Worm (Caenorhabditis elegans): ENCODE results near the gene T06F4.1.

The T06F4.1 gene

DNA sequence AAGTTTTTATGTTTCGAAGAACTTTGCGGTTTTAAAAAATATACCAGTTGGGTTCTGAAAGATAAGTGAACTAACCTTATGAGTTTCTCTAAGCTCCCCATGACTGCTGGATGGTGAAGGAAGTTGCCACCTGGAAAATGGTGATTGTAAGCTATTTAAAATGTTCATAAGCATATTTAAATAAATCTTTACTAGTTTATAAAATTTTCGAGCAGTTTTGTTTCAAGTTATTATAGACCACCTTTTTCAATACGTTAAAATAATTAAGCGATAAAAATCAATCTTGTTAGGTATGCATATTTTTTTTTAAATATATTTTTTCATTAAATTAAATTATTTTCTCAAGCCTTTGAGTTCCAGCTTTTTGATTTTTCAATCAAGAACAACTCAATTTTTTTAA is at the start of gene T06F4.1:
TSS of gene T06F4.1 (minus strand) at position 101 of the 400 bp plus-strand sequence.
- no peak for TF ChIP-seq ztf-11 (tag; optimal IDR thresholded peaks at IDR 0.05)
- no peak for TF ChIP-seq mls-2 (tag; optimal IDR thresholded peaks at IDR 0.05)
- no peak for TF ChIP-seq ces-1 (GFP tag; optimal IDR thresholded peaks at IDR 0.05)
- no peak for TF ChIP-seq blmp-1 (tag; optimal IDR thresholded peaks at IDR 0.05)
- TF ChIP-seq bed-3 (GFP tag; optimal IDR thresholded peaks at IDR 0.05), result no peak
- no peak for TF ChIP-seq M03D4.4 (tag; optimal IDR thresholded peaks at IDR 0.05)
- no peak for TF ChIP-seq lin-32 (GFP tag; optimal IDR thresholded peaks at IDR 0.05)
- no peak for TF ChIP-seq lin-13 (tag; optimal IDR thresholded peaks at IDR 0.05)
- TF ChIP-seq nhr-237 (tag; optimal IDR thresholded peaks at IDR 0.05), result no peak
- TF ChIP-seq nhr-76 (tag; optimal IDR thresholded peaks at IDR 0.05), result no peak
- TF ChIP-seq zip-8 (tag; optimal IDR thresholded peaks at IDR 0.05), result no peak
- no peak for TF ChIP-seq elt-3 (tag; optimal IDR thresholded peaks at IDR 0.05)
- TF ChIP-seq lsy-2 (tag; optimal IDR thresholded peaks at IDR 0.05), result no peak
- no peak for TF ChIP-seq unc-39 (tag; optimal IDR thresholded peaks at IDR 0.05)
- no peak for TF ChIP-seq snpc-4 (tag; optimal IDR thresholded peaks at IDR 0.05)
- TF ChIP-seq sptf-1 (tag; optimal IDR thresholded peaks at IDR 0.05), result no peak
- no peak for TF ChIP-seq tbx-8 (GFP tag; optimal IDR thresholded peaks at IDR 0.05)

DNA sequence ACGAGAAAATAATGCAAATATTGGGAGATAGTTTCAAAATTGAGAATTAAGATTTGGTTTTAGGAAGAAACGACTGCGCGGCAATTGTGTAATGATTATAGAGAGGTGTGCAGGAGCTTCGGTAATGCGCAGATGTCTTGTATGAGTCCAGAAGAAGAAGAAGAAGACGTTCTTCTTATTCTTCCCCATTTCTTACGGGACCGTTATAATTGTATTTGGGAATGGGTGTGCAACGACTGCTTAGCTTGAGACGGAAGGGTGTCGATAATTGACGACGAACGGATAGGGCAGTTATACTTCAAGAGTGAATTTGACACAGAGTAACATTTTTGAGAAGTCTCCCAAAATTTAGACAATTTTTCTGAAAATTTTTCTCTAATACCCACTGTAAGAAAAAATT is 49.5 kb upstream of the T06F4.1 start:
- no peak for TF ChIP-seq bed-3 (GFP tag; optimal IDR thresholded peaks at IDR 0.05)
- no peak for TF ChIP-seq blmp-1 (tag; optimal IDR thresholded peaks at IDR 0.05)
- no peak for TF ChIP-seq elt-3 (tag; optimal IDR thresholded peaks at IDR 0.05)
- peak; percentile 86 for TF ChIP-seq ces-1 (GFP tag; optimal IDR thresholded peaks at IDR 0.05)

DNA sequence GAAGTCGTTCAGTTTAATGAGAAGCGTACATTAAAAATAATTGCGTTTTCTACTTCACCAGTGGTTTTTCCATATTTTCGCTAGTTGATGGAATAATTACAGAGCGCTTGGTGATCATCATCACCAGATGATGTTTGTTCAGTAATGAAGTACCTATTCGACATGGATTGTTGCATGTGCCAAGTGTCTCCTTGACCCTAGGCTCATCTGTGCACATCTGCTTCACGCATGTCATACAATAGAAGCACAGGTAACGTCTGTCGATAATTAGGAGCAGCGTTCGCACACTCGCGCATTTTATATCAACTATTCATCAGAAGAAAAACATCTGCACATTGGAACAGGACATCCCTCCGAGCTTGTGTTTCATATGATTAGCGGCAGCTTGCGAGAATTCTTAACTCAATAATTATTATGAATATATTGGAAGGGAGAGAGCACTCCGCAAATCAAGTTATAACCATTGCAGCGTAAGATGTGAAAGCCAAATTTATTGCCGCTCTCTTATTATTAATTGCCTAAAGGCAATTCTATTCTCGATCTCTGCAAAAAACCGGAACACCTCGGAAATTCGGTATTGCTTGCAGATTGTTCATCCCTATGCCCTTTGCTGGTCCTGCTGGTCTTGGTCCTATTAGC is 46.1 kb upstream of the T06F4.1 start:
- TF ChIP-seq lin-32 (GFP tag; optimal IDR thresholded peaks at IDR 0.05), result peak; percentile 54
- peak; percentile 61 for TF ChIP-seq nhr-2 (tag; optimal IDR thresholded peaks at IDR 0.05)
- TF ChIP-seq cnd-1 (tag; optimal IDR thresholded peaks at IDR 0.05), result peak; percentile 60
- TF ChIP-seq unc-62 (GFP tag; optimal IDR thresholded peaks at IDR 0.05), result no peak
- peak; percentile 99 for TF ChIP-seq ces-1 (GFP tag; optimal IDR thresholded peaks at IDR 0.05)

DNA sequence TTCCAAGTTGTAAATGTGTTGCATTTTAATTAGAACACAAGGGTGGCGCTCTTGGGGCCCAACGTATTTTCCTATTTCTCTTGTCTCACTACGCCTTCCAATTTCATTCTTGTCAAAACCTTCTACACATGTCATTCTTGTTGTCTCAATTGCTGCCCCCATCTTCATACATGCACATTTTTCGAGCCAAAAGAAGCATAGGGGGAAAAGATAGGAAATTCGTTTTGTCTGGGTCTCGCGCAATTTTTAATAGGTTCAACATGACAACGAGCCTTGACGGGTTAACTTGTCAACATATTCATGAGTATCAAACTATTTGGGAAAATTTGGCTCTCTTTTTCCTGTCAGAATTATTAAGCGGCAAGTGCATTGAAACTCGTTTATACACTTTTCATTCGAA is 44.2 kb upstream of the T06F4.1 start:
- TF ChIP-seq tbx-8 (GFP tag; optimal IDR thresholded peaks at IDR 0.05), result no peak
- TF ChIP-seq M03D4.4 (tag; optimal IDR thresholded peaks at IDR 0.05), result no peak
- TF ChIP-seq ces-1 (GFP tag; optimal IDR thresholded peaks at IDR 0.05), result peak; percentile 83
- peak; percentile 26 for TF ChIP-seq unc-62 (GFP tag; optimal IDR thresholded peaks at IDR 0.05)
- TF ChIP-seq blmp-1 (tag; optimal IDR thresholded peaks at IDR 0.05), result no peak

DNA sequence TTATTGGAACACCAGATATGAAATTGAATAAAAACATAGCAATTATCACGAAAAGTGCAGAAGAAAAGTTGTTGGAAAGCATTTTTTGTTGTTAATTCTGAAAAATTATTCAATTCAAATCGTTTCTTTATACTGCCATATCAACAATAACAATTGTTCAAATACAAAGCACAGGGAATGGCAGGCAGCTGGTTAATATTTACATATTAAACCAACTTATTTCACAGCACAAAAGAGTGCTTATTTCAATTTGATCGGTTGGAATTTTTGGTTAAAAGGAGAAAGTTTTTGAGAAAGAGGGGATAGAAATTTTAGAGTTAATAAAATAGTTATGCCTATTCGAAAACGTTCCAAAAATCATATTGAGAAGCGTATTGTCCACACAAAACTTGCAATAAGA is 41.8 kb upstream of the T06F4.1 start, which contains the start of gene F09F9.3:
TSS of gene F09F9.3 (minus strand) at position 101 of the 400 bp plus-strand sequence.
- TF ChIP-seq elt-1 (tag; optimal IDR thresholded peaks at IDR 0.05; ENCODE audit: borderline replicate concordance, insufficient read depth) (no peak), hlh-1 (tag; optimal IDR thresholded peaks at IDR 0.05) (no peak), ces-1 (GFP tag; optimal IDR thresholded peaks at IDR 0.05) (no peak), lin-32 (GFP tag; optimal IDR thresholded peaks at IDR 0.05) (no peak), ham-2 (GFP tag; optimal IDR thresholded peaks at IDR 0.05) (no peak), blmp-1 (tag; optimal IDR thresholded peaks at IDR 0.05) (no peak), nhr-12 (tag; optimal IDR thresholded peaks at IDR 0.05) (no peak), drap-1 (GFP tag; optimal IDR thresholded peaks at IDR 0.05) (no peak), sem-2 (GFP tag; optimal IDR thresholded peaks at IDR 0.05) (no peak), elt-3 (tag; optimal IDR thresholded peaks at IDR 0.05) (no peak), nhr-2 (tag; optimal IDR thresholded peaks at IDR 0.05) (no peak), lin-13 (tag; optimal IDR thresholded peaks at IDR 0.05) (no peak), unc-62 (GFP tag; optimal IDR thresholded peaks at IDR 0.05) (no peak), lsy-2 (tag; optimal IDR thresholded peaks at IDR 0.05) (no peak), flh-1 (GFP tag; optimal IDR thresholded peaks at IDR 0.05) (no peak), ceh-83 (GFP tag; optimal IDR thresholded peaks at IDR 0.05) (no peak)

DNA sequence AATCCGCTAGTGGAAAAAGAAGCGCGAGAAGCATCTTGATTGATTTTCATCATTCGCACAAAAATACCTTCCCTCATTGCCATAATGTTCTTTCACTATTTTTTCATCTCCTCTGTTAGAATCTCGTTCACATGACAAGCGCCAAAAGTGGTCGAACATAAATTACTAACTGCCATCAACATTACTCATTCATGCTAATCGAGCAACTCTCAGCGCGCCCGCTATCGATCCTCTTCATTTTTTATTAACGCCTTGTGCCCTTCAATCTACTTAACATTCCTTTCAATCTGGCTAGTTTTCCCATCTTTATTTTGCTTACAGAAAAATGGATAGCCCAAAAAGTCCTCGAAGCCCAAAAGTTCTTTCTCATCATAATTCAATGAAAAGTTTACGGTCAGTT is 38.5 kb upstream of the T06F4.1 start, which contains the start of gene F09F9.5:
TSS of gene F09F9.5 (plus strand) at position 301 of the 400 bp plus-strand sequence.
- TF ChIP-seq ces-1 (GFP tag; optimal IDR thresholded peaks at IDR 0.05) (no peak), blmp-1 (tag; optimal IDR thresholded peaks at IDR 0.05) (no peak), elt-1 (tag; optimal IDR thresholded peaks at IDR 0.05; ENCODE audit: borderline replicate concordance, insufficient read depth) (no peak), lin-32 (GFP tag; optimal IDR thresholded peaks at IDR 0.05) (no peak), lin-13 (tag; optimal IDR thresholded peaks at IDR 0.05) (no peak), ceh-39 (tag; optimal IDR thresholded peaks at IDR 0.05) (no peak), cnd-1 (tag; optimal IDR thresholded peaks at IDR 0.05) (no peak), nhr-28 (tag; optimal IDR thresholded peaks at IDR 0.05) (no peak), nhr-76 (tag; optimal IDR thresholded peaks at IDR 0.05) (no peak), nhr-2 (tag; optimal IDR thresholded peaks at IDR 0.05) (no peak), lsy-2 (tag; optimal IDR thresholded peaks at IDR 0.05) (no peak), M03D4.4 (tag; optimal IDR thresholded peaks at IDR 0.05) (no peak), tbx-8 (GFP tag; optimal IDR thresholded peaks at IDR 0.05) (no peak), snpc-4 (tag; optimal IDR thresholded peaks at IDR 0.05) (no peak), ceh-83 (GFP tag; optimal IDR thresholded peaks at IDR 0.05) (no peak), drap-1 (GFP tag; optimal IDR thresholded peaks at IDR 0.05) (no peak), ham-2 (GFP tag; optimal IDR thresholded peaks at IDR 0.05) (no peak)
